Worm (Caenorhabditis elegans): ENCODE data around the gene Y54F10BM.6.

Y54F10BM.6 gene

DNA sequence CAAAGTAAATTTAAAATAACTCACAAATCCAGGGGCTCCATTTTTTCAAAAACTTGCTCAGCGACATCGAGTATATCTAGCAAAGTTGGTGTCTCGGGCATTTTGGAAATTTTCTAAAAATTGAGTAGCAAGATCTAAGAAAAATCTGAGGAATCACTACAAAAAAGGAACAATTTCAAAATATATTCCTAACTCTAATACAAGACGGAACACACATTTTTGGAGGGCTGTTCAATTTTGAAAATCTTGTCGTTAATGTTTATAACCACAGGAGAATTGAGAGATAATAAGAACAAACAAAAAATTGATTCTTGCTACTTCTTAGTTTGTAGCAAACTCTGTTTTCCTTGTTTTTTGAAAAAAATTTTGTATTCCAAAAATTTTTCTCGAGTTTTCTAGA is 30.7 kb upstream of the Y54F10BM.6 start, which contains the start of gene fbxa-47:
Gene fbxa-47 (minus strand): TSS at position 101 of the 400 bp plus-strand sequence.
- TF ChIP-seq tbx-8 (GFP tag; optimal IDR thresholded peaks at IDR 0.05): no peak
- TF ChIP-seq ceh-43 (GFP tag; optimal IDR thresholded peaks at IDR 0.05): no peak
- no peak for TF ChIP-seq nhr-76 (tag; optimal IDR thresholded peaks at IDR 0.05)
- no peak for TF ChIP-seq lin-32 (GFP tag; optimal IDR thresholded peaks at IDR 0.05)
- no peak for TF ChIP-seq mls-2 (tag; optimal IDR thresholded peaks at IDR 0.05)
- TF ChIP-seq ham-2 (GFP tag; optimal IDR thresholded peaks at IDR 0.05): no peak
- no peak for TF ChIP-seq lsy-2 (tag; optimal IDR thresholded peaks at IDR 0.05)
- TF ChIP-seq unc-39 (tag; optimal IDR thresholded peaks at IDR 0.05): no peak
- TF ChIP-seq lin-13 (tag; optimal IDR thresholded peaks at IDR 0.05): no peak
- TF ChIP-seq mab-5 (tag; optimal IDR thresholded peaks at IDR 0.05): no peak
- no peak for TF ChIP-seq ceh-39 (tag; optimal IDR thresholded peaks at IDR 0.05)

ce11 chrIII:2233399-2233798 is 29.6 kb upstream of the Y54F10BM.6 start:
- TF ChIP-seq blmp-1 (tag; optimal IDR thresholded peaks at IDR 0.05) (no peak), sptf-1 (tag; optimal IDR thresholded peaks at IDR 0.05) (no peak), lin-13 (tag; optimal IDR thresholded peaks at IDR 0.05) (no peak), ceh-43 (GFP tag; optimal IDR thresholded peaks at IDR 0.05) (no peak), nhr-2 (tag; optimal IDR thresholded peaks at IDR 0.05) (no peak), unc-62 (GFP tag; optimal IDR thresholded peaks at IDR 0.05) (no peak), elt-1 (tag; optimal IDR thresholded peaks at IDR 0.05; ENCODE audit: borderline replicate concordance, insufficient read depth) (no peak), zip-8 (tag; optimal IDR thresholded peaks at IDR 0.05) (no peak), ces-1 (GFP tag; optimal IDR thresholded peaks at IDR 0.05) (no peak), hlh-1 (tag; optimal IDR thresholded peaks at IDR 0.05) (no peak), bed-3 (GFP tag; optimal IDR thresholded peaks at IDR 0.05) (no peak), nhr-28 (tag; optimal IDR thresholded peaks at IDR 0.05) (no peak)

DNA sequence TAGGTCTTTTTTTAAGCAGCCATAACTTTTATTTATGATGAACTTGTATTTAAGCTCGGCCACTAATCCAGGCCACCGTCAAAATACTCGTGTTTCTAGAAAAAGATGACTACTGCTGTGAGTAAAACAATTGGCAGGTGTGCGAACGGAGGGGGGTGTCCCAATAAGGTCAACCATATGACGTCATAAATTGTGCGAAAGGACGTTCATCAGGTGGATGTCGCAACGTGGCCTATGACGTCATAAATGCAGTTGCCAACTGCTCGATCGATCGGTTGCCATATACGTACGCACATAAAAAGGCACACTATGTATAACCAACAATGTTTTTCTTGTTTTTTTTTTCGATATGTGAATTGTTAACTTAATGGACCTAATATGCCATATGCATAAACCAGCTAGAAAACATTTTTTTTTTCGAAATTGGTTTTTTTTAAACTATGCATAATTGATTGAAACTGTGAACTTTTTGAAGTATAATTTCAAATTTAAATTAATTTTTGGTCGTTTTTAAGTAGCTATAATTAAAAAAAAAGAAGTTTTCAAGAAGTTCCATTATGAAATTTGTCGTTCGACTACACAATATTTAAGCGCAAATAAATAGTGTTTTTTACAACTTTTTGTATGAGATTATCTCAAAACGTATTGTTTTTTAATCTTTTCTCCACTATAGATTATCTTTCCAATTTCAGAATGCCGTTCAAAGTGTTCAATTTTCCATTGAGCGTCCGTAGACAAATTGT is 28.7 kb upstream of the Y54F10BM.6 start, which contains the start of gene C39B5.2:
Gene C39B5.2 (plus strand): TSS at position 693 of the 743 bp plus-strand sequence.
- peak; percentile 38 for TF ChIP-seq ztf-11 (tag; optimal IDR thresholded peaks at IDR 0.05)
- no peak for TF ChIP-seq sptf-1 (tag; optimal IDR thresholded peaks at IDR 0.05)
- TF ChIP-seq pha-4 (tag; optimal IDR thresholded peaks at IDR 0.05): no peak
- TF ChIP-seq unc-39 (tag; optimal IDR thresholded peaks at IDR 0.05): no peak
- TF ChIP-seq cnd-1 (tag; optimal IDR thresholded peaks at IDR 0.05): peak; percentile 78
- no peak for TF ChIP-seq nhr-28 (tag; optimal IDR thresholded peaks at IDR 0.05)
- TF ChIP-seq zip-8 (tag; optimal IDR thresholded peaks at IDR 0.05): peak; percentile 99
- TF ChIP-seq ceh-39 (tag; optimal IDR thresholded peaks at IDR 0.05): peak; percentile 80
- TF ChIP-seq mep-1 (tag; optimal IDR thresholded peaks at IDR 0.05): peak; percentile 12
- peak; percentile 96 for TF ChIP-seq nhr-2 (tag; optimal IDR thresholded peaks at IDR 0.05)
- no peak for TF ChIP-seq unc-62 (GFP tag; optimal IDR thresholded peaks at IDR 0.05)
- no peak for TF ChIP-seq lsy-2 (tag; optimal IDR thresholded peaks at IDR 0.05)
- TF ChIP-seq lin-13 (tag; optimal IDR thresholded peaks at IDR 0.05): peak; percentile 28

ce11 chrIII:2239587-2240144 is 23.4 kb upstream of the Y54F10BM.6 start, which contains the start of gene C39B5.10:
Gene C39B5.10 (minus strand): TSS chrIII:2239637.
- no peak for TF ChIP-seq mab-5 (tag; optimal IDR thresholded peaks at IDR 0.05)
- TF ChIP-seq mls-2 (tag; optimal IDR thresholded peaks at IDR 0.05): no peak
- no peak for TF ChIP-seq ces-1 (GFP tag; optimal IDR thresholded peaks at IDR 0.05)
- no peak for TF ChIP-seq M03D4.4 (tag; optimal IDR thresholded peaks at IDR 0.05)
- no peak for TF ChIP-seq ceh-83 (GFP tag; optimal IDR thresholded peaks at IDR 0.05)
- TF ChIP-seq elt-1 (tag; optimal IDR thresholded peaks at IDR 0.05; ENCODE audit: borderline replicate concordance, insufficient read depth): no peak
- no peak for TF ChIP-seq mep-1 (tag; optimal IDR thresholded peaks at IDR 0.05)
- TF ChIP-seq tbx-8 (GFP tag; optimal IDR thresholded peaks at IDR 0.05): no peak
- no peak for TF ChIP-seq nhr-28 (tag; optimal IDR thresholded peaks at IDR 0.05)
- TF ChIP-seq ham-2 (GFP tag; optimal IDR thresholded peaks at IDR 0.05): no peak
- TF ChIP-seq ceh-43 (GFP tag; optimal IDR thresholded peaks at IDR 0.05): no peak
- TF ChIP-seq cnd-1 (tag; optimal IDR thresholded peaks at IDR 0.05): no peak
- no peak for TF ChIP-seq elt-3 (tag; optimal IDR thresholded peaks at IDR 0.05)
- TF ChIP-seq nhr-237 (tag; optimal IDR thresholded peaks at IDR 0.05): no peak
- no peak for TF ChIP-seq ceh-39 (tag; optimal IDR thresholded peaks at IDR 0.05)
- no peak for TF ChIP-seq zip-8 (tag; optimal IDR thresholded peaks at IDR 0.05)
- TF ChIP-seq flh-1 (GFP tag; optimal IDR thresholded peaks at IDR 0.05): no peak
- no peak for TF ChIP-seq lsy-2 (tag; optimal IDR thresholded peaks at IDR 0.05)
- TF ChIP-seq drap-1 (GFP tag; optimal IDR thresholded peaks at IDR 0.05): no peak
- no peak for TF ChIP-seq sptf-1 (tag; optimal IDR thresholded peaks at IDR 0.05)

All from whole organism, mixed stage, embryonic.